Worm (Caenorhabditis elegans) whole organism, late embryonic: ENCODE data around the gene C05D12.3.

Experiments
- Y22D7AL.16 ChIP-seq: sonication (generic microtip); optimal IDR thresholded peaks from 2 replicates; lab custom pipeline; 2016; ENCODE audit warnings: missing genetic modification characterization, missing compliant biosample characterization
- nfya-1 ChIP-seq: sonication (generic microtip); optimal IDR thresholded peaks from 2 replicates; lab custom pipeline; 2017; ENCODE audit warnings: missing genetic modification characterization, mild to moderate bottlenecking, missing compliant biosample characterization, antibody characterized with exemption, moderate library complexity
- unc-55 ChIP-seq: sonication (generic microtip); optimal IDR thresholded peaks from 2 replicates; lab custom pipeline; 2017; ENCODE audit warnings: missing biosample characterization, missing genetic modification reagents, missing genetic modification characterization

ce11 chrII:11443128-11443527 is 18.1 kb downstream of the C05D12.3 start:
- TF ChIP-seq unc-55 (GFP tag; lab: Kevin White, UChicago) (no peak), Y22D7AL.16 (no peak), nfya-1 (no peak)
